Fruit fly (Drosophila melanogaster) whole organism, embryonic: ENCODE data around the gene wg.

Experiments used
- Atf6 ChIP-seq: fragments of 200-800 bp; sonication (Bioruptor generic); IDR thresholded peaks from 2 replicates; pipeline ENCODE4 v1.3.6; 2022; ENCODE audit warnings: missing biosample characterization, missing genetic modification characterization
- Awh ChIP-seq: fragments of 200-800 bp; sonication (Bioruptor generic); IDR thresholded peaks from 2 replicates; pipeline ENCODE4, ENCODE4 v1.3.6; 2022; ENCODE audit warnings: missing biosample characterization, missing genetic modification characterization
- Bdp1 ChIP-seq: fragments of 200-800 bp; sonication (Bioruptor generic); optimal IDR thresholded peaks from 3 replicates; lab custom pipeline; 2016; ENCODE audit warnings: missing biosample characterization, missing genetic modification characterization
- CG10366 ChIP-seq: fragments of 200-800 bp; sonication (Bioruptor generic); IDR thresholded peaks from 2 replicates; pipeline ENCODE4 v1.3.6; 2022; ENCODE audit warnings: missing biosample characterization, missing genetic modification characterization
- CG12155 ChIP-seq: fragments of 200-800 bp; sonication (Bioruptor generic); optimal IDR thresholded peaks from 3 replicates; lab custom pipeline; 2016; ENCODE audit warnings: missing biosample characterization, missing genetic modification characterization
- CG12299 ChIP-seq: fragments of 200-800 bp; sonication (Bioruptor generic); optimal IDR thresholded peaks from 2 replicates; lab custom pipeline; 2018; ENCODE audit warnings: missing biosample characterization, mild to moderate bottlenecking, missing genetic modification characterization
- CG13894 ChIP-seq: fragments of 200-800 bp; sonication (Bioruptor generic); optimal IDR thresholded peaks from 3 replicates; lab custom pipeline; 2018; ENCODE audit warnings: missing biosample characterization, mild to moderate bottlenecking, missing genetic modification characterization, moderate library complexity
- CG14014 ChIP-seq: fragments of 200-800 bp; sonication (Bioruptor generic); IDR thresholded peaks from 2 replicates; pipeline ENCODE4 v1.3.6; 2022; ENCODE audit warnings: missing biosample characterization, missing genetic modification characterization
- CG16815 ChIP-seq: fragments of 200-800 bp; sonication (Bioruptor generic); optimal IDR thresholded peaks from 3 replicates; lab custom pipeline; 2017; ENCODE audit warnings: missing biosample characterization, mild to moderate bottlenecking, missing genetic modification characterization
- CG2712 ChIP-seq: fragments of 200-800 bp; optimal IDR thresholded peaks from 3 replicates; lab custom pipeline; 2019; ENCODE audit warnings: missing biosample characterization, mild to moderate bottlenecking, missing genetic modification characterization, moderate library complexity
- CG4424 ChIP-seq: fragments of 200-800 bp; sonication (Bioruptor generic); optimal IDR thresholded peaks from 3 replicates; lab custom pipeline; 2016; ENCODE audit warnings: missing biosample characterization, missing genetic modification characterization
- CG4854 ChIP-seq: fragments of 200-800 bp; sonication (Bioruptor generic); optimal IDR thresholded peaks from 2 replicates; lab custom pipeline; 2016; ENCODE audit warnings: missing biosample characterization, missing genetic modification characterization, inconsistent platforms
- CG6254 ChIP-seq: fragments of 200-800 bp; sonication (Bioruptor generic); optimal IDR thresholded peaks from 3 replicates; lab custom pipeline; 2017; ENCODE audit warnings: mild to moderate bottlenecking, missing biosample characterization, missing genetic modification reagents, missing genetic modification characterization
- CG6765 ChIP-seq: fragments of 200-800 bp; sonication (Bioruptor generic); optimal IDR thresholded peaks from 3 replicates; lab custom pipeline; 2017; ENCODE audit warnings: missing biosample characterization, mild to moderate bottlenecking, missing genetic modification characterization
- CG8765 ChIP-seq: fragments of 200-800 bp; sonication (Bioruptor generic); IDR thresholded peaks from 2 replicates; pipeline ENCODE4 v1.3.6; 2022; ENCODE audit warnings: missing biosample characterization, missing genetic modification characterization
- CG9932 ChIP-seq: fragments of 200-800 bp; sonication (Bioruptor generic); IDR thresholded peaks from 2 replicates; pipeline ENCODE4 v1.3.6; 2022; ENCODE audit warnings: missing biosample characterization, missing genetic modification characterization
- Gug ChIP-seq: fragments of 200-800 bp; sonication (Bioruptor generic); IDR thresholded peaks from 4 replicates; pipeline ENCODE4 v1.3.6; 2022; ENCODE audit warnings: missing biosample characterization, missing genetic modification characterization
- Hr78 ChIP-seq, 2 experiments: fragments of 200-800 bp in 1 of 2; fragments of >200 bp in 1 of 2; sonication (Bioruptor generic) in 1 of 2; optimal IDR thresholded peaks; 2 replicates each; lab custom pipeline; 2017 to 2019; ENCODE audit warnings: missing biosample characterization in 2 of 2, missing genetic modification characterization in 2 of 2, mild to moderate bottlenecking in 1 of 2, moderate library complexity in 1 of 2
- Lhr ChIP-seq: fragments of 200-800 bp; sonication (Bioruptor generic); optimal IDR thresholded peaks from 3 replicates; lab custom pipeline; 2017; ENCODE audit warnings: mild to moderate bottlenecking, missing biosample characterization, missing genetic modification reagents, missing genetic modification characterization
- Mes4 ChIP-seq: fragments of 200-800 bp; sonication (Bioruptor generic); optimal IDR thresholded peaks from 2 replicates; lab custom pipeline; 2016; ENCODE audit warnings: missing biosample characterization, missing genetic modification characterization
- Opbp ChIP-seq: fragments of 200-800 bp; sonication (Bioruptor generic); IDR thresholded peaks from 3 replicates; pipeline ENCODE4 v1.3.6; 2022; ENCODE audit warnings: missing biosample characterization, missing genetic modification characterization; ENCODE audit not compliant: partially characterized antibody
- Ptx1 ChIP-seq: fragments of 200-800 bp; sonication (Bioruptor generic); IDR thresholded peaks from 2 replicates; pipeline ENCODE4 v1.3.6; 2022; ENCODE audit warnings: missing biosample characterization, missing genetic modification characterization
- Sry-β ChIP-seq: fragments of 200-800 bp; sonication (Bioruptor generic); optimal IDR thresholded peaks from 2 replicates; lab custom pipeline; 2018; ENCODE audit warnings: missing biosample characterization, mild to moderate bottlenecking, missing genetic modification characterization, moderate library complexity
- TFAM ChIP-seq: fragments of 200-800 bp; sonication (Bioruptor generic); optimal IDR thresholded peaks from 2 replicates; lab custom pipeline; 2017; ENCODE audit warnings: missing biosample characterization, missing genetic modification characterization, inconsistent platforms
- abd-A ChIP-seq: fragments of 200-800 bp; sonication (Bioruptor generic); optimal IDR thresholded peaks from 3 replicates; lab custom pipeline; 2019; ENCODE audit warnings: missing biosample characterization, mild to moderate bottlenecking, missing genetic modification characterization, moderate library complexity
- cad ChIP-seq: fragments of >200 bp; optimal IDR thresholded peaks from 2 replicates; lab custom pipeline; 2017; ENCODE audit warnings: missing biosample characterization, missing genetic modification characterization
- chinmo ChIP-seq: fragments of 200-800 bp; sonication (Bioruptor generic); IDR thresholded peaks from 4 replicates; pipeline ENCODE4 v1.3.6; 2022; ENCODE audit warnings: missing biosample characterization, missing genetic modification characterization; ENCODE audit not compliant: partially characterized antibody
- chm ChIP-seq: fragments of 200-800 bp; sonication (Bioruptor generic); IDR thresholded peaks from 2 replicates; pipeline ENCODE4 v1.3.6; 2022; ENCODE audit warnings: missing biosample characterization, missing genetic modification characterization
- exex ChIP-seq: fragments of 200-800 bp; sonication (Bioruptor generic); optimal IDR thresholded peaks from 4 replicates; lab custom pipeline; 2018; ENCODE audit warnings: missing biosample characterization, mild to moderate bottlenecking, missing genetic modification characterization, moderate library complexity
- gt ChIP-seq: fragments of 200-800 bp; sonication (Bioruptor generic); IDR thresholded peaks from 2 replicates; pipeline ENCODE4 v1.3.6; 2022; ENCODE audit warnings: missing biosample characterization, missing genetic modification characterization
- jigr1 ChIP-seq: fragments of 200-800 bp; sonication (Bioruptor generic); IDR thresholded peaks from 3 replicates; pipeline ENCODE4 v1.3.6; 2022; ENCODE audit warnings: missing biosample characterization, missing genetic modification characterization
- lola ChIP-seq, 3 experiments: fragments of >200 bp in 2 of 3; fragments of 200-800 bp in 1 of 3; sonication (Bioruptor generic) in 1 of 3; optimal IDR thresholded peaks; 2 replicates each; lab custom pipeline; 2017 to 2019; ENCODE audit warnings: missing biosample characterization in 3 of 3, missing genetic modification characterization in 3 of 3, mild to moderate bottlenecking in 1 of 3, moderate library complexity in 1 of 3
- oc ChIP-seq: fragments of 200-800 bp; sonication (Bioruptor generic); optimal IDR thresholded peaks from 2 replicates; lab custom pipeline; 2018; ENCODE audit warnings: missing biosample characterization, mild to moderate bottlenecking, missing genetic modification characterization, moderate library complexity
- pb ChIP-seq: fragments of 200-800 bp; sonication (Bioruptor generic); optimal IDR thresholded peaks from 3 replicates; lab custom pipeline; 2016; ENCODE audit warnings: missing biosample characterization, missing genetic modification characterization
- salm ChIP-seq: fragments of 200-800 bp; sonication (Bioruptor generic); optimal IDR thresholded peaks from 2 replicates; lab custom pipeline; 2018; ENCODE audit warnings: missing biosample characterization, mild to moderate bottlenecking, missing genetic modification characterization
- sd ChIP-seq: fragments of 200-800 bp; sonication (Bioruptor generic); optimal IDR thresholded peaks from 3 replicates; lab custom pipeline; 2018; ENCODE audit warnings: missing biosample characterization, mild to moderate bottlenecking, missing genetic modification characterization, moderate library complexity
- sens ChIP-seq: fragments of 200-800 bp; sonication (Bioruptor generic); peaks from one replicate; lab custom pipeline; 2016; ENCODE audit warnings: missing biosample characterization, missing genetic modification characterization
- slbo ChIP-seq: fragments of 200-800 bp; sonication (Bioruptor generic); IDR thresholded peaks from 2 replicates; pipeline ENCODE4 v1.3.6; 2022; ENCODE audit warnings: missing biosample characterization, missing genetic modification characterization
- usp ChIP-seq: fragments of >200 bp; optimal IDR thresholded peaks from 2 replicates; lab custom pipeline; 2017; ENCODE audit warnings: missing biosample characterization, missing genetic modification characterization
- vvl ChIP-seq: fragments of 200-800 bp; sonication (Bioruptor generic); IDR thresholded peaks from 2 replicates; pipeline ENCODE4 v1.3.6; 2022; ENCODE audit warnings: missing biosample characterization, missing genetic modification characterization
- yki ChIP-seq: fragments of >200 bp; optimal IDR thresholded peaks from 3 replicates; lab custom pipeline; 2018

wg gene

DNA sequence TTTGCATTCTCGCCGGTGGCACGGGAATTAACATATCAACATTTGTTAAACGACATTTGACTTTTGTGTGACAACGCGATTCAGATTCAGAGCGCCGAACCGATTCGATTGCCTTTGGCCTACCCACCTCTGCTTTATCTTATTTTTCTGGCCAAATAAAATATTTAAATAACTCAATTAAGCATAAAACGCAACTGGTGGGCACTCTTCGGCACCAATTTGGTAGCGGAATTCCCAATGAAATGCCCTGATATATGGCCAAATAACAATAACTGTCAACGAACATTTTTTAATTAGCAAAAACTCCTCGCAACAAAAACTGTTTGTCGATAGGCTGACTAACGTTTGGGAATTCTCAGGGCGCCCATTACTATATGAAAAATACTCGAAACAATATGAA lies 22.8 kb upstream of the wg start (continued):
- TF ChIP-seq vvl (GFP tag; lab: Robert Waterston, UW) = peak; percentile 53; the same call in 1 of the 2 replicates

DNA sequence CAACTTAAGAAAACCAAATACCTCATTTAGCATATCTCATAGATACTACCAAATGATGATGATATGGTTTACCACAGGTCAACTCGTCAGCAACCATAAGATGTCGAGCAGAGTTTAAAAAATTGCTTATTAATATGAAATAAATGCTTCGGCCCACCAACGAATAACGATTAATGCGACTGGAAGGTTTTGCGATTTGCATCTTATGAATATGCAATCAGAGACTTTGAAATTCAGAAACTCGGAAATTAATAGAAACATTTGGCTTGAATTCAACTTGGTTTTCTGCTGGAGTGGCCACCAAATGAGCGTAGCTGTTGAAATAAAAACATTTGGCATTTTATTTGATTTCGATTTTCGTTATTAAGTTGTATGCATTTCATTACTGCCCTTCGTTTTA lies 22.2 kb upstream of the wg start:
- TF ChIP-seq CG12155 (no peak), jigr1 (GFP tag; lab: Robert Waterston, UW) (no peak), CG16815 (no peak), CG2712 (tag; lab: Kevin White, UChicago) (no peak), chm (GFP tag; lab: Robert Waterston, UW) (no peak), gt (no peak), oc (tag; lab: Kevin White, UChicago) (peak; percentile 7), Opbp (GFP tag; lab: Robert Waterston, UW) (no peak), Ptx1 (GFP tag; lab: Robert Waterston, UW) (no peak), Mes4 (no peak), cad (GFP tag; lab: Kevin White, UChicago) (no peak), yki (lab: Kevin White, UChicago) (no peak), CG8765 (GFP tag; lab: Robert Waterston, UW) (no peak), vvl (GFP tag; lab: Robert Waterston, UW) (peak; percentile 96), usp (GFP tag; lab: Kevin White, UChicago) (no peak), exex (no peak), CG4424 (no peak), pb (no peak), chinmo (peak; percentile 89), sd (tag; lab: Kevin White, UChicago) (peak; percentile 20), CG6765 (no peak), salm (peak; percentile 20), slbo (GFP tag; lab: Robert Waterston, UW) (no peak), abd-A (tag; lab: Kevin White, UChicago) (peak; percentile 89), sens (GFP tag; lab: Kevin White, UChicago) (peak; percentile 37), CG4854 (GFP tag; lab: Kevin White, UChicago) (no peak), CG9932 (GFP tag; lab: Robert Waterston, UW) (no peak)

- no peak for TF ChIP-seq Bdp1 (GFP tag; lab: Kevin White, UChicago)
- TF ChIP-seq Gug = no peak
- TF ChIP-seq Hr78 (GFP tag; optimal IDR thresholded peaks at IDR 0.05; lab: Kevin White, UChicago) = no peak
- peak; percentile 70; the same call in 1 of the 4 replicates for TF ChIP-seq chinmo
- no peak for TF ChIP-seq Sry-β (GFP tag; lab: Kevin White, UChicago)
- TF ChIP-seq CG14014 = no peak
- TF ChIP-seq lola (GFP tag; optimal IDR thresholded peaks at IDR 0.05; lab: Kevin White, UChicago) = no peak
- TF ChIP-seq Awh (GFP tag; lab: Robert Waterston, UW) = peak; percentile 70; the same call in 1 of the 2 replicates
- no peak for TF ChIP-seq Lhr (GFP tag; lab: Kevin White, UChicago)
- TF ChIP-seq Atf6 (GFP tag; lab: Robert Waterston, UW) = no peak
- peak; percentile 32 for TF ChIP-seq sd (tag; lab: Kevin White, UChicago)
- no peak for TF ChIP-seq CG2712 (tag; lab: Kevin White, UChicago)
- TF ChIP-seq TFAM = no peak
- TF ChIP-seq CG6254 (GFP tag; lab: Kevin White, UChicago) = no peak
- TF ChIP-seq CG12299 (tag; lab: Kevin White, UChicago) = no peak
- peak; percentile 17 for TF ChIP-seq oc (tag; lab: Kevin White, UChicago)
- TF ChIP-seq abd-A (tag; lab: Kevin White, UChicago) = peak; percentile 72
- peak; percentile 65 for TF ChIP-seq vvl (GFP tag; lab: Robert Waterston, UW)
- peak; percentile 23 for TF ChIP-seq CG13894 (tag; lab: Kevin White, UChicago)
- TF ChIP-seq CG10366 (GFP tag; lab: Robert Waterston, UW) = no peak
Measured at dm6 chr2L:7285862-7286261, 21.1 kb upstream of the wg start.
